Fruit fly (Drosophila melanogaster) whole organism, embryonic: ENCODE measurements around the gene Irc.
A peak's percentile ranks its signal among the peaks of the same experiment; 100 is the strongest.

Experiments used
- Adf1 ChIP-seq: fragments of 200-800 bp; sonication (Bioruptor generic); IDR thresholded peaks from 2 replicates; pipeline ENCODE4 v1.3.6; 2022; ENCODE audit warnings: missing biosample characterization, missing genetic modification characterization
- CG10543 ChIP-seq: fragments of 200-800 bp; sonication (Bioruptor generic); optimal IDR thresholded peaks from 3 replicates; lab custom pipeline; 2017; ENCODE audit warnings: missing biosample characterization, mild to moderate bottlenecking, missing genetic modification characterization, moderate library complexity
- CG12071 ChIP-seq: fragments of 200-800 bp; sonication (Bioruptor generic); optimal IDR thresholded peaks from 3 replicates; lab custom pipeline; 2018; ENCODE audit warnings: missing biosample characterization, mild to moderate bottlenecking, missing genetic modification characterization
- CG13123 ChIP-seq: fragments of 200-800 bp; sonication (Bioruptor generic); optimal IDR thresholded peaks from 2 replicates; lab custom pipeline; 2016; ENCODE audit warnings: missing biosample characterization, missing genetic modification characterization
- CG13624 ChIP-seq: fragments of 200-800 bp; sonication (Bioruptor generic); optimal IDR thresholded peaks from 2 replicates; lab custom pipeline; 2016; ENCODE audit warnings: missing biosample characterization, missing genetic modification characterization
- CG14441 ChIP-seq: fragments of 200-800 bp; sonication (Bioruptor generic); IDR thresholded peaks from 2 replicates; pipeline ENCODE4 v1.3.6; 2022; ENCODE audit warnings: missing biosample characterization, missing genetic modification characterization
- CG15269 ChIP-seq: fragments of 200-800 bp; sonication (Bioruptor generic); optimal IDR thresholded peaks from 2 replicates; lab custom pipeline; 2018; ENCODE audit warnings: missing biosample characterization, mild to moderate bottlenecking, missing genetic modification characterization, moderate library complexity
- CG18599 ChIP-seq: fragments of 200-800 bp; sonication (Bioruptor generic); optimal IDR thresholded peaks from 3 replicates; lab custom pipeline; 2017; ENCODE audit warnings: missing biosample characterization, missing genetic modification characterization, mild to moderate bottlenecking, moderate library complexity, missing genetic modification reagents
- CG30020 ChIP-seq: fragments of 200-800 bp; optimal IDR thresholded peaks from 2 replicates; lab custom pipeline; 2019; ENCODE audit warnings: missing biosample characterization, mild to moderate bottlenecking, missing genetic modification characterization, moderate library complexity
- CG34376 ChIP-seq: fragments of 200-800 bp; sonication (Bioruptor generic); optimal IDR thresholded peaks from 2 replicates; lab custom pipeline; 2018; ENCODE audit warnings: missing biosample characterization, mild to moderate bottlenecking, missing genetic modification characterization
- CG42726 ChIP-seq: fragments of 200-800 bp; sonication (Bioruptor generic); IDR thresholded peaks from 2 replicates; pipeline ENCODE4 v1.3.6; 2022; ENCODE audit warnings: missing biosample characterization, missing genetic modification characterization; ENCODE audit not compliant: partially characterized antibody
- CG6175 ChIP-seq: fragments of 200-800 bp; sonication (Bioruptor generic); IDR thresholded peaks from 3 replicates; pipeline ENCODE4 v1.3.6; 2022; ENCODE audit warnings: missing biosample characterization, missing genetic modification characterization
- CG6813 ChIP-seq: fragments of 200-800 bp; sonication (Bioruptor generic); optimal IDR thresholded peaks from 2 replicates; lab custom pipeline; 2017; ENCODE audit warnings: missing biosample characterization, missing genetic modification characterization, mild to moderate bottlenecking, moderate library complexity, missing genetic modification reagents
- CG7839 ChIP-seq: fragments of 200-800 bp; sonication (Bioruptor generic); optimal IDR thresholded peaks from 3 replicates; lab custom pipeline; 2018; ENCODE audit warnings: missing biosample characterization, mild to moderate bottlenecking, missing genetic modification characterization, moderate library complexity
- CG8290 ChIP-seq, 3 experiments: fragments of 200-800 bp; sonication (Bioruptor generic); optimal IDR thresholded peaks; 2 replicates each; lab custom pipeline; 2016 to 2019; ENCODE audit warnings: missing biosample characterization in 3 of 3, missing genetic modification characterization in 3 of 3, mild to moderate bottlenecking in 2 of 3, moderate library complexity in 1 of 3
- Deaf1 ChIP-seq: fragments of 200-800 bp; optimal IDR thresholded peaks from 3 replicates; lab custom pipeline; 2019; ENCODE audit warnings: missing biosample characterization, mild to moderate bottlenecking, missing genetic modification characterization, moderate library complexity
- Dref ChIP-seq: fragments of 200-800 bp; sonication (Bioruptor generic); IDR thresholded peaks from 2 replicates; pipeline ENCODE4 v1.3.6; 2022; ENCODE audit warnings: missing biosample characterization, missing genetic modification characterization
- Drgx ChIP-seq: fragments of 200-800 bp; sonication (Bioruptor generic); IDR thresholded peaks from 2 replicates; pipeline ENCODE4 v1.3.6; 2022; ENCODE audit warnings: missing biosample characterization, missing genetic modification characterization
- GATAe ChIP-seq: fragments of 200-800 bp; sonication (Bioruptor generic); conservative IDR thresholded peaks from 2 replicates; pipeline ENCODE4 v1.3.6; 2022; ENCODE audit warnings: missing biosample characterization, missing genetic modification characterization
- HHEX ChIP-seq: fragments of 200-800 bp; sonication (Bioruptor generic); optimal IDR thresholded peaks from 3 replicates; lab custom pipeline; 2017; ENCODE audit warnings: missing biosample characterization, mild to moderate bottlenecking, missing genetic modification characterization, missing genetic modification reagents
- HLHmδ ChIP-seq: fragments of 200-800 bp; sonication (Bioruptor generic); optimal IDR thresholded peaks from 2 replicates; lab custom pipeline; 2018; ENCODE audit warnings: missing biosample characterization, mild to moderate bottlenecking, missing genetic modification characterization, moderate library complexity
- Hey ChIP-seq: fragments of 200-800 bp; sonication (Bioruptor generic); optimal IDR thresholded peaks from 3 replicates; lab custom pipeline; 2018; ENCODE audit warnings: missing biosample characterization, mild to moderate bottlenecking, missing genetic modification characterization
- Hmr ChIP-seq: fragments of 200-800 bp; sonication (Bioruptor generic); optimal IDR thresholded peaks from 3 replicates; lab custom pipeline; 2017; ENCODE audit warnings: mild to moderate bottlenecking, missing biosample characterization, missing genetic modification reagents, missing genetic modification characterization
- Hsf ChIP-seq: fragments of 200-800 bp; sonication (Bioruptor generic); optimal IDR thresholded peaks from 3 replicates; lab custom pipeline; 2016; ENCODE audit warnings: missing biosample characterization, missing genetic modification characterization
- Lim3 ChIP-seq: fragments of 200-800 bp; sonication (Bioruptor generic); IDR thresholded peaks from 2 replicates; pipeline ENCODE4 v1.3.6; 2022; ENCODE audit warnings: missing biosample characterization, missing genetic modification characterization
- Med ChIP-seq: fragments of 200-800 bp; sonication (Bioruptor generic); peaks from one replicate; lab custom pipeline; 2016; ENCODE audit warnings: missing biosample characterization, missing genetic modification characterization, mild to moderate bottlenecking, inconsistent platforms, moderate library complexity
- Meics ChIP-seq: fragments of 200-800 bp; sonication (Bioruptor generic); optimal IDR thresholded peaks from 2 replicates; lab custom pipeline; 2017; ENCODE audit warnings: missing biosample characterization, mild to moderate bottlenecking, missing genetic modification characterization
- Myb ChIP-seq: fragments of 200-800 bp; sonication (Bioruptor generic); optimal IDR thresholded peaks from 2 replicates; lab custom pipeline; 2016; ENCODE audit warnings: missing biosample characterization, missing genetic modification characterization
- Pdp1 ChIP-seq, 2 experiments: fragments of 200-800 bp; sonication (Bioruptor generic); optimal IDR thresholded peaks; 3 replicates each; lab custom pipeline; 2016; ENCODE audit warnings: missing biosample characterization in 2 of 2, missing genetic modification characterization in 2 of 2, mild to moderate bottlenecking in 1 of 2, moderate library complexity in 1 of 2
- al ChIP-seq: fragments of 200-800 bp; sonication (Bioruptor generic); IDR thresholded peaks from 2 replicates; pipeline ENCODE4 v1.3.6; 2022; ENCODE audit warnings: missing biosample characterization, missing genetic modification characterization
- aop ChIP-seq: fragments of 200-800 bp; sonication (Bioruptor generic); IDR thresholded peaks from 2 replicates; pipeline ENCODE4 v1.3.6; 2022; ENCODE audit warnings: missing biosample characterization, missing genetic modification characterization
- caup ChIP-seq: fragments of 200-800 bp; sonication (Bioruptor generic); optimal IDR thresholded peaks from 3 replicates; lab custom pipeline; 2017; ENCODE audit warnings: missing biosample characterization, mild to moderate bottlenecking, missing genetic modification characterization, moderate library complexity; ENCODE audit not compliant: severe bottlenecking
- chinmo ChIP-seq: fragments of 200-800 bp; sonication (Bioruptor generic); IDR thresholded peaks from 4 replicates; pipeline ENCODE4 v1.3.6; 2022; ENCODE audit warnings: missing biosample characterization, missing genetic modification characterization; ENCODE audit not compliant: partially characterized antibody
- croc ChIP-seq: fragments of 200-800 bp; sonication (Bioruptor generic); conservative IDR thresholded peaks from 3 replicates; pipeline ENCODE4 v1.3.6; 2022; ENCODE audit warnings: missing biosample characterization, missing genetic modification characterization
- cwo ChIP-seq: fragments of 200-800 bp; sonication (Bioruptor generic); optimal IDR thresholded peaks from 3 replicates; lab custom pipeline; 2017; ENCODE audit warnings: missing biosample characterization, missing genetic modification characterization, mild to moderate bottlenecking, moderate library complexity, missing genetic modification reagents
- grau ChIP-seq: fragments of 200-800 bp; optimal IDR thresholded peaks from 3 replicates; lab custom pipeline; 2019; ENCODE audit warnings: missing biosample characterization, mild to moderate bottlenecking, missing genetic modification characterization, moderate library complexity
- grn ChIP-seq: fragments of 200-800 bp; sonication (Bioruptor generic); optimal IDR thresholded peaks from 3 replicates; lab custom pipeline; 2017; ENCODE audit warnings: missing biosample characterization, missing genetic modification characterization
- gro ChIP-seq: fragments of 200-800 bp; sonication (Bioruptor generic); optimal IDR thresholded peaks from 2 replicates; lab custom pipeline; 2016; ENCODE audit warnings: missing biosample characterization, missing genetic modification characterization
- kay ChIP-seq: fragments of 200-800 bp; sonication (Bioruptor generic); optimal IDR thresholded peaks from 2 replicates; lab custom pipeline; 2016; ENCODE audit warnings: missing biosample characterization, missing genetic modification characterization
- mirr ChIP-seq: fragments of 200-800 bp; sonication (Bioruptor generic); optimal IDR thresholded peaks from 3 replicates; lab custom pipeline; 2018; ENCODE audit warnings: missing biosample characterization, mild to moderate bottlenecking, missing genetic modification characterization
- nom ChIP-seq: fragments of 200-800 bp; sonication (Bioruptor generic); optimal IDR thresholded peaks from 2 replicates; lab custom pipeline; 2017; ENCODE audit warnings: missing biosample characterization, missing genetic modification characterization, mild to moderate bottlenecking, moderate library complexity, missing genetic modification reagents
- onecut ChIP-seq: fragments of 200-800 bp; sonication (Bioruptor generic); IDR thresholded peaks from 2 replicates; pipeline ENCODE4 v1.3.6; 2022; ENCODE audit warnings: missing biosample characterization, missing genetic modification characterization
- scrt ChIP-seq: fragments of 200-800 bp; sonication (Bioruptor generic); optimal IDR thresholded peaks from 2 replicates; lab custom pipeline; 2018; ENCODE audit warnings: missing biosample characterization, mild to moderate bottlenecking, missing genetic modification characterization, moderate library complexity
- sd ChIP-seq: fragments of 200-800 bp; sonication (Bioruptor generic); optimal IDR thresholded peaks from 3 replicates; lab custom pipeline; 2018; ENCODE audit warnings: missing biosample characterization, mild to moderate bottlenecking, missing genetic modification characterization, moderate library complexity
- vvl ChIP-seq: fragments of 200-800 bp; sonication (Bioruptor generic); IDR thresholded peaks from 2 replicates; pipeline ENCODE4 v1.3.6; 2022; ENCODE audit warnings: missing biosample characterization, missing genetic modification characterization

Irc gene

dm6 chr3R:16982108-16982707, 20.5 kb upstream of the Irc start, which contains the start of gene AhcyL2 (continued):
- TF ChIP-seq Lim3 (GFP tag; lab: Robert Waterston, UW) = peak; percentile 38; the same call in 1 of the 2 replicates
- TF ChIP-seq cwo (GFP tag; lab: Kevin White, UChicago) = peak; percentile 42
- no peak for TF ChIP-seq aop (GFP tag; lab: Robert Waterston, UW)
- peak; percentile 100 for TF ChIP-seq GATAe (GFP tag; lab: Robert Waterston, UW)
- TF ChIP-seq mirr (GFP tag; lab: Kevin White, UChicago) = peak; percentile 87
- no peak for TF ChIP-seq caup (GFP tag; lab: Kevin White, UChicago)
- no peak for TF ChIP-seq al (GFP tag; lab: Robert Waterston, UW)
- no peak for TF ChIP-seq CG13624 (GFP tag; lab: Kevin White, UChicago)
- TF ChIP-seq Hmr (GFP tag; lab: Kevin White, UChicago) = peak; percentile 14
- TF ChIP-seq sd = peak; percentile 60
- no peak for TF ChIP-seq CG42726 (GFP tag; lab: Robert Waterston, UW)
- no peak for TF ChIP-seq CG15269 (tag; lab: Kevin White, UChicago)
- TF ChIP-seq grau (tag; lab: Kevin White, UChicago) = peak; percentile 59
- TF ChIP-seq Hey (tag; lab: Kevin White, UChicago) = peak; percentile 93
- peak in 1 of 2 experiments; percentile 61 for TF ChIP-seq Pdp1 (GFP tag; optimal IDR thresholded peaks at IDR 0.05; lab: Kevin White, UChicago)
- 0 out of 2 replicates have a peak, but pooled peaks have one; percentile 13 for TF ChIP-seq onecut (GFP tag; lab: Robert Waterston, UW)
- TF ChIP-seq Adf1 = peak; percentile 76; the same call in 1 of the 2 replicates
- no peak for TF ChIP-seq Myb
- TF ChIP-seq Drgx (GFP tag; lab: Robert Waterston, UW) = 0 out of 2 replicates have a peak, but pooled peaks have one; percentile 10
- peak; percentile 14 for TF ChIP-seq CG18599
- peak; percentile 17 for TF ChIP-seq CG6813 (GFP tag; lab: Kevin White, UChicago)
- 0 out of 2 replicates have a peak, but pooled peaks have one; percentile 38 for TF ChIP-seq CG14441
- TF ChIP-seq CG34376 (GFP tag; lab: Kevin White, UChicago) = peak; percentile 91
- TF ChIP-seq kay (GFP tag; lab: Kevin White, UChicago) = peak; percentile 60
- TF ChIP-seq Deaf1 (tag; lab: Kevin White, UChicago) = peak; percentile 7
- TF ChIP-seq Meics = peak; percentile 1
- peak; percentile 61; the same call in 1 of the 3 replicates for TF ChIP-seq CG6175
- peak; percentile 58 for TF ChIP-seq gro (GFP tag; lab: Kevin White, UChicago)
- TF ChIP-seq CG7839 (tag; lab: Kevin White, UChicago) = no peak
- no peak for TF ChIP-seq scrt (GFP tag; lab: Kevin White, UChicago)
- no peak for TF ChIP-seq Hsf
- no peak for TF ChIP-seq CG8290 (GFP tag; optimal IDR thresholded peaks at IDR 0.05; lab: Kevin White, UChicago)
- TF ChIP-seq CG8290 (tag; optimal IDR thresholded peaks at IDR 0.05; lab: Kevin White, UChicago) = peak in 1 of 2 experiments; percentile 6
- TF ChIP-seq Med (GFP tag; lab: Kevin White, UChicago) = peak; percentile 47
- no peak for TF ChIP-seq Dref (GFP tag; lab: Robert Waterston, UW)
- TF ChIP-seq croc (GFP tag; lab: Robert Waterston, UW) = no peak
- no peak for TF ChIP-seq HHEX (GFP tag; lab: Kevin White, UChicago)
- no peak for TF ChIP-seq vvl (GFP tag; lab: Robert Waterston, UW)
- TF ChIP-seq CG30020 (tag; lab: Kevin White, UChicago) = no peak
- TF ChIP-seq CG10543 (GFP tag; lab: Kevin White, UChicago) = peak; percentile 88
- TF ChIP-seq HLHmδ = no peak
- no peak for TF ChIP-seq CG13123 (GFP tag; lab: Kevin White, UChicago)
- peak; percentile 92; the same call in 2 of the 4 replicates for TF ChIP-seq chinmo (GFP tag; lab: Robert Waterston, UW)
- peak; percentile 18 for TF ChIP-seq CG12071 (GFP tag; lab: Kevin White, UChicago)
- peak; percentile 24 for TF ChIP-seq nom (GFP tag; lab: Kevin White, UChicago)
- peak; percentile 99 for TF ChIP-seq grn (GFP tag; lab: Kevin White, UChicago)
